Worm (Caenorhabditis elegans): Measurements from ENCODE around the gene srg-58.

- TF ChIP-seq nhr-11 (tag; optimal IDR thresholded peaks at IDR 0.05) (no peak), ama-1 (optimal IDR thresholded peaks at IDR 0.05) (no peak), fos-1 (tag; optimal IDR thresholded peaks at IDR 0.05) (no peak), nhr-28 (tag; optimal IDR thresholded peaks at IDR 0.05) (no peak), nhr-77 (tag; optimal IDR thresholded peaks at IDR 0.05) (no peak)
Measured at ce11 chrV:2710192-2710591, 49.2 kb downstream of the srg-58 start.

Measured in whole organism, L3 larva.